Worm (Caenorhabditis elegans) whole organism, young adult: ENCODE measurements around the gene par-2.

Experiments used
- C06A6.2 ChIP-seq: fragments of 200-800 bp; sonication (Bioruptor generic); conservative IDR thresholded peaks from 2 replicates; pipeline ENCODE4 v1.3.6; 2022; ENCODE audit warnings: missing genetic modification characterization, missing compliant biosample characterization
- F10E7.11 ChIP-seq: sonication (generic microtip); optimal IDR thresholded peaks from 2 replicates; lab custom pipeline; 2017; ENCODE audit warnings: mild to moderate bottlenecking, missing genetic modification characterization, moderate library complexity, missing compliant biosample characterization
- F22D6.2 ChIP-seq: sonication (generic microtip); optimal IDR thresholded peaks from 2 replicates; lab custom pipeline; 2016; ENCODE audit warnings: mild to moderate bottlenecking, missing genetic modification characterization, missing compliant biosample characterization
- F33H1.4 ChIP-seq: fragments of 200-800 bp; sonication (Bioruptor generic); IDR thresholded peaks from 2 replicates; pipeline ENCODE4 v1.3.6; 2022; ENCODE audit warnings: missing genetic modification reagents, missing genetic modification characterization, missing compliant biosample characterization
- F39B2.1 ChIP-seq: fragments of 200-800 bp; sonication (Bioruptor generic); IDR thresholded peaks from 2 replicates; pipeline ENCODE4 v1.3.6; 2022; ENCODE audit warnings: missing genetic modification reagents, missing genetic modification characterization, missing compliant biosample characterization
- F49E8.2 ChIP-seq: sonication (generic microtip); optimal IDR thresholded peaks from 3 replicates; lab custom pipeline; 2017; ENCODE audit warnings: missing genetic modification characterization, mild to moderate bottlenecking, missing compliant biosample characterization, antibody characterized with exemption, moderate library complexity; ENCODE audit not compliant: insufficient read depth
- F55B11.4 ChIP-seq: sonication (generic microtip); optimal IDR thresholded peaks from 2 replicates; lab custom pipeline; 2016; ENCODE audit warnings: missing compliant biosample characterization, missing genetic modification characterization, borderline replicate concordance; ENCODE audit not compliant: insufficient read depth
- atf-7 ChIP-seq: sonication (generic microtip); optimal IDR thresholded peaks from 2 replicates; lab custom pipeline; 2017; ENCODE audit warnings: mild to moderate bottlenecking, missing genetic modification characterization, missing compliant biosample characterization
- athp-1 ChIP-seq: sonication (generic microtip); optimal IDR thresholded peaks from 2 replicates; lab custom pipeline; 2017; ENCODE audit warnings: mild to moderate bottlenecking, missing genetic modification characterization, missing compliant biosample characterization
- attf-3 ChIP-seq: fragments of 200-800 bp; sonication (Bioruptor generic); conservative IDR thresholded peaks from 2 replicates; pipeline ENCODE4 v1.3.6; 2022; ENCODE audit warnings: missing genetic modification reagents, missing genetic modification characterization, missing compliant biosample characterization
- attf-5 ChIP-seq: fragments of 200-800 bp; sonication (Bioruptor generic); optimal IDR thresholded peaks from 2 replicates; lab custom pipeline; 2018; ENCODE audit warnings: mild to moderate bottlenecking, missing genetic modification characterization, missing compliant biosample characterization
- bed-1 ChIP-seq: fragments of 200-800 bp; sonication (Bioruptor generic); IDR thresholded peaks from 2 replicates; pipeline ENCODE4 v1.3.6; 2022; ENCODE audit warnings: missing genetic modification reagents, missing genetic modification characterization, missing compliant biosample characterization
- ccch-3 ChIP-seq: fragments of 200-800 bp; sonication (Bioruptor generic); optimal IDR thresholded peaks from 2 replicates; lab custom pipeline; 2018; ENCODE audit warnings: mild to moderate bottlenecking, missing genetic modification characterization, missing compliant biosample characterization
- ceh-79 ChIP-seq: sonication (generic microtip); optimal IDR thresholded peaks from 2 replicates; lab custom pipeline; 2017; ENCODE audit warnings: mild to moderate bottlenecking, missing genetic modification characterization, missing compliant biosample characterization
- chd-7 ChIP-seq: sonication (generic microtip); optimal IDR thresholded peaks from 2 replicates; lab custom pipeline; 2016; ENCODE audit warnings: mild to moderate bottlenecking, missing genetic modification characterization, moderate library complexity, missing compliant biosample characterization
- dpff-1 ChIP-seq: sonication (generic microtip); optimal IDR thresholded peaks from 2 replicates; lab custom pipeline; 2017; ENCODE audit warnings: mild to moderate bottlenecking, missing genetic modification characterization, missing compliant biosample characterization
- ekl-4 ChIP-seq: fragments of 200-800 bp; sonication (Bioruptor generic); IDR thresholded peaks from 2 replicates; pipeline ENCODE4 v1.3.6; 2022; ENCODE audit warnings: missing genetic modification reagents, missing genetic modification characterization, missing compliant biosample characterization
- ets-4 ChIP-seq: fragments of 200-800 bp; sonication (Bioruptor generic); optimal IDR thresholded peaks from 2 replicates; lab custom pipeline; 2018; ENCODE audit warnings: mild to moderate bottlenecking, missing genetic modification characterization, missing compliant biosample characterization
- hmg-1.2 ChIP-seq: fragments of 200-800 bp; sonication (Bioruptor generic); IDR thresholded peaks from 2 replicates; pipeline ENCODE4 v1.3.6; 2022; ENCODE audit warnings: missing genetic modification reagents, missing genetic modification characterization, missing compliant biosample characterization
- let-607 ChIP-seq, 2 experiments: fragments of 200-800 bp in 1 of 2; sonication (Bioruptor generic) in 1 of 2; sonication (generic microtip) in 1 of 2; optimal IDR thresholded peaks; 2 replicates each; lab custom pipeline; 2016 to 2018; ENCODE audit warnings: mild to moderate bottlenecking in 2 of 2, missing compliant biosample characterization in 2 of 2, missing genetic modification characterization in 2 of 2, moderate library complexity in 2 of 2, missing genotype in 1 of 2
- lsy-27 ChIP-seq: sonication (generic microtip); optimal IDR thresholded peaks from 2 replicates; lab custom pipeline; 2017; ENCODE audit warnings: missing genetic modification characterization, mild to moderate bottlenecking, missing compliant biosample characterization, antibody characterized with exemption, missing genotype, borderline replicate concordance; ENCODE audit not compliant: insufficient read depth
- mcd-1 ChIP-seq: fragments of 200-800 bp; sonication (Bioruptor generic); IDR thresholded peaks from 2 replicates; pipeline ENCODE4 v1.3.6; 2022; ENCODE audit warnings: missing genetic modification reagents, missing genetic modification characterization, missing compliant biosample characterization
- mel-28 ChIP-seq: sonication (generic microtip); optimal IDR thresholded peaks from 2 replicates; lab custom pipeline; 2016; ENCODE audit warnings: borderline replicate concordance, mild to moderate bottlenecking, missing genetic modification characterization, missing compliant biosample characterization
- nfya-2 ChIP-seq: fragments of 200-800 bp; sonication (Bioruptor generic); IDR thresholded peaks from 2 replicates; pipeline ENCODE4 v1.3.6; 2022; ENCODE audit warnings: missing genetic modification reagents, missing genetic modification characterization, missing compliant biosample characterization
- nfyb-1 ChIP-seq: fragments of 200-800 bp; sonication (Bioruptor generic); IDR thresholded peaks from 2 replicates; pipeline ENCODE4 v1.3.6; 2022; ENCODE audit warnings: missing genetic modification reagents, missing genetic modification characterization, missing compliant biosample characterization
- nhr-120 ChIP-seq: fragments of 200-800 bp; sonication (Bioruptor generic); IDR thresholded peaks from 2 replicates; pipeline ENCODE4 v1.3.6; 2022; ENCODE audit warnings: missing genetic modification characterization, missing compliant biosample characterization
- snpc-4 ChIP-seq, 5 experiments: fragments of 150-350 bp in 1 of 5; sonication (generic microtip) in 4 of 5; optimal IDR thresholded peaks; 2 replicates each; lab custom pipeline; 2014 to 2018; ENCODE audit warnings: missing genetic modification characterization in 5 of 5, missing biosample characterization in 3 of 5, antibody characterized with exemption in 2 of 5, mild to moderate bottlenecking in 2 of 5, missing compliant biosample characterization in 2 of 5, missing genotype in 2 of 5, moderate library complexity in 2 of 5, missing genetic modification reagents in 1 of 5
- sptf-2 ChIP-seq: fragments of 200-800 bp; sonication (Bioruptor generic); optimal IDR thresholded peaks from 2 replicates; lab custom pipeline; 2018; ENCODE audit warnings: mild to moderate bottlenecking, missing genetic modification characterization, missing compliant biosample characterization
- tbp1 ChIP-seq: fragments of 200-800 bp; sonication (Bioruptor generic); optimal IDR thresholded peaks from 2 replicates; lab custom pipeline; 2018; ENCODE audit warnings: mild to moderate bottlenecking, missing genetic modification characterization, missing compliant biosample characterization
- unc-130 ChIP-seq: sonication (generic microtip); optimal IDR thresholded peaks from 2 replicates; lab custom pipeline; 2016; ENCODE audit warnings: missing genetic modification reagents, missing genetic modification characterization, missing compliant biosample characterization
- xnd-1 ChIP-seq: sonication (generic microtip); optimal IDR thresholded peaks from 2 replicates; lab custom pipeline; 2016; ENCODE audit warnings: missing genotype, missing genetic modification reagents, missing genetic modification characterization, missing compliant biosample characterization
- ztf-25 ChIP-seq: fragments of 200-800 bp; sonication (Bioruptor generic); IDR thresholded peaks from 2 replicates; pipeline ENCODE4 v1.3.6; 2022; ENCODE audit warnings: missing genetic modification reagents, missing genetic modification characterization, missing compliant biosample characterization

par-2 gene

ce11 chrIII:1099523-1099922 lies 18.3 kb downstream of the par-2 start:
- TF ChIP-seq attf-5 (GFP tag; lab: Kevin White, UChicago) (no peak), ccch-3 (GFP tag; lab: Kevin White, UChicago) (no peak), tbp1 (GFP tag; lab: Kevin White, UChicago) (no peak), ekl-4 (GFP tag; lab: Robert Waterston, UW) (no peak), ztf-25 (GFP tag; lab: Robert Waterston, UW) (no peak), F39B2.1 (GFP tag; lab: Robert Waterston, UW) (no peak), F10E7.11 (no peak), athp-1 (tag; lab: Kevin White, UChicago) (no peak), unc-130 (GFP tag; lab: Kevin White, UChicago) (no peak), F33H1.4 (GFP tag; lab: Robert Waterston, UW) (no peak), mcd-1 (GFP tag; lab: Robert Waterston, UW) (no peak), mel-28 (no peak), F49E8.2 (tag; lab: Kevin White, UChicago) (no peak), snpc-4 (GFP tag; optimal IDR thresholded peaks at IDR 0.05; lab: Kevin White, UChicago) (no peak), snpc-4 (tag; optimal IDR thresholded peaks at IDR 0.05; lab: Kevin White, UChicago) (no peak), ets-4 (no peak), hmg-1.2 (GFP tag; lab: Robert Waterston, UW) (no peak), lsy-27 (tag; lab: Kevin White, UChicago) (no peak), C06A6.2 (GFP tag; lab: Robert Waterston, UW) (no peak)

ce11 chrIII:1102908-1103307 lies 21.7 kb downstream of the par-2 start, which contains the start of gene exc-6:
Gene exc-6, plus strand, starts transcription at chrIII:1103208.
- no peak for TF ChIP-seq mcd-1 (GFP tag; lab: Robert Waterston, UW)
- no peak for TF ChIP-seq dpff-1 (tag; lab: Kevin White, UChicago)
- no peak for TF ChIP-seq chd-7 (tag; lab: Kevin White, UChicago)
- no peak for TF ChIP-seq bed-1
- TF ChIP-seq ceh-79 (tag; lab: Kevin White, UChicago): no peak
- no peak for TF ChIP-seq nfyb-1 (GFP tag; lab: Robert Waterston, UW)
- TF ChIP-seq, all 124 proteins: peak for 0

ce11 chrIII:1115793-1116516 lies 34.8 kb downstream of the par-2 start, which contains the start of the genes F58B6.1 and acsd-1:
Gene F58B6.1, minus strand, starts transcription at chrIII:1115925.
Gene acsd-1, plus strand, starts transcription at chrIII:1116466.
- no peak for TF ChIP-seq C06A6.2 (GFP tag; lab: Robert Waterston, UW)
- no peak for TF ChIP-seq nfya-2 (GFP tag; lab: Robert Waterston, UW)
- TF ChIP-seq F55B11.4: no peak
- no peak for TF ChIP-seq nhr-120 (GFP tag; lab: Robert Waterston, UW)
- no peak for TF ChIP-seq xnd-1 (tag; lab: Kevin White, UChicago)
- no peak for TF ChIP-seq atf-7 (tag; lab: Kevin White, UChicago)
- TF ChIP-seq let-607 (tag; optimal IDR thresholded peaks at IDR 0.05; lab: Kevin White, UChicago): no peak
- no peak for TF ChIP-seq attf-3 (GFP tag; lab: Robert Waterston, UW)
- TF ChIP-seq sptf-2 (GFP tag; lab: Kevin White, UChicago): no peak
- TF ChIP-seq hmg-1.2 (GFP tag; lab: Robert Waterston, UW): no peak
- TF ChIP-seq F22D6.2 (tag; lab: Kevin White, UChicago): no peak
- TF ChIP-seq, all 124 proteins: peak for 0
